Worm (Caenorhabditis elegans) whole organism, young adult: ENCODE measurements around the gene srr-6.

Source experiments
- C06A6.2 ChIP-seq: fragments of 200-800 bp; sonication (Bioruptor generic); conservative IDR thresholded peaks from 2 replicates; pipeline ENCODE4 v1.3.6; 2022; ENCODE audit warnings: missing genetic modification characterization, missing compliant biosample characterization
- C17E4.6 ChIP-seq: fragments of 200-800 bp; sonication (Bioruptor generic); IDR thresholded peaks from 2 replicates; pipeline ENCODE4 v1.3.6; 2022; ENCODE audit warnings: missing genetic modification reagents, missing genetic modification characterization, missing compliant biosample characterization
- F10E7.11 ChIP-seq: sonication (generic microtip); optimal IDR thresholded peaks from 2 replicates; lab custom pipeline; 2017; ENCODE audit warnings: mild to moderate bottlenecking, missing genetic modification characterization, moderate library complexity, missing compliant biosample characterization
- F39B2.1 ChIP-seq: fragments of 200-800 bp; sonication (Bioruptor generic); IDR thresholded peaks from 2 replicates; pipeline ENCODE4 v1.3.6; 2022; ENCODE audit warnings: missing genetic modification reagents, missing genetic modification characterization, missing compliant biosample characterization
- F52B5.7 ChIP-seq: sonication (generic microtip); optimal IDR thresholded peaks from 2 replicates; lab custom pipeline; 2016; ENCODE audit warnings: mild to moderate bottlenecking, missing genetic modification characterization, missing compliant biosample characterization
- F55B11.4 ChIP-seq: sonication (generic microtip); optimal IDR thresholded peaks from 2 replicates; lab custom pipeline; 2016; ENCODE audit warnings: missing compliant biosample characterization, missing genetic modification characterization, borderline replicate concordance; ENCODE audit not compliant: insufficient read depth
- K11D2.4 ChIP-seq: fragments of 200-800 bp; sonication (Bioruptor generic); IDR thresholded peaks from 2 replicates; pipeline ENCODE4 v1.3.6; 2022; ENCODE audit warnings: missing genetic modification reagents, missing genetic modification characterization, missing compliant biosample characterization
- T26A5.8 ChIP-seq: sonication (generic microtip); optimal IDR thresholded peaks from 2 replicates; lab custom pipeline; 2016; ENCODE audit warnings: missing genetic modification characterization, missing compliant biosample characterization
- Y56A3A.18 ChIP-seq: fragments of 200-800 bp; sonication (Bioruptor generic); IDR thresholded peaks from 2 replicates; pipeline ENCODE4 v1.3.6; 2022; ENCODE audit warnings: missing genetic modification reagents, missing genetic modification characterization, missing compliant biosample characterization
- Y67H2A.10 ChIP-seq: fragments of 200-800 bp; sonication (Bioruptor generic); conservative IDR thresholded peaks from 2 replicates; pipeline ENCODE4 v1.3.6; 2022; ENCODE audit warnings: missing genetic modification reagents, missing genetic modification characterization, missing compliant biosample characterization
- Y79H2A.3 ChIP-seq: fragments of 200-800 bp; sonication (Bioruptor generic); conservative IDR thresholded peaks from 2 replicates; pipeline ENCODE4 v1.3.6; 2022; ENCODE audit warnings: missing genetic modification reagents, missing genetic modification characterization, missing compliant biosample characterization
- ceh-27 ChIP-seq: fragments of 200-800 bp; sonication (Bioruptor generic); optimal IDR thresholded peaks from 2 replicates; lab custom pipeline; 2018; ENCODE audit warnings: mild to moderate bottlenecking, missing genetic modification characterization, moderate library complexity, missing compliant biosample characterization
- ceh-58 ChIP-seq: fragments of 200-800 bp; sonication (Bioruptor generic); IDR thresholded peaks from 2 replicates; pipeline ENCODE4 v1.3.6; 2022; ENCODE audit warnings: missing genetic modification characterization, missing compliant biosample characterization
- dox-1 ChIP-seq: fragments of 200-800 bp; sonication (Bioruptor generic); IDR thresholded peaks from 2 replicates; pipeline ENCODE4 v1.3.6; 2022; ENCODE audit warnings: missing genetic modification reagents, missing genetic modification characterization, missing compliant biosample characterization
- dpff-1 ChIP-seq: sonication (generic microtip); optimal IDR thresholded peaks from 2 replicates; lab custom pipeline; 2017; ENCODE audit warnings: mild to moderate bottlenecking, missing genetic modification characterization, missing compliant biosample characterization
- ekl-4 ChIP-seq: fragments of 200-800 bp; sonication (Bioruptor generic); IDR thresholded peaks from 2 replicates; pipeline ENCODE4 v1.3.6; 2022; ENCODE audit warnings: missing genetic modification reagents, missing genetic modification characterization, missing compliant biosample characterization
- fkh-3 ChIP-seq: sonication (generic microtip); optimal IDR thresholded peaks from 2 replicates; lab custom pipeline; 2016; ENCODE audit warnings: mild to moderate bottlenecking, missing genetic modification characterization, missing compliant biosample characterization
- lag-1 ChIP-seq: fragments of 200-800 bp; sonication (Bioruptor generic); IDR thresholded peaks from 2 replicates; pipeline ENCODE4 v1.3.6; 2022; ENCODE audit warnings: missing genetic modification reagents, missing genetic modification characterization, missing compliant biosample characterization
- lin-26 ChIP-seq: fragments of 200-800 bp; sonication (Bioruptor generic); IDR thresholded peaks from 2 replicates; pipeline ENCODE4 v1.3.6; 2022; ENCODE audit warnings: missing genetic modification reagents, missing genetic modification characterization, missing compliant biosample characterization
- lsy-27 ChIP-seq: sonication (generic microtip); optimal IDR thresholded peaks from 2 replicates; lab custom pipeline; 2017; ENCODE audit warnings: missing genetic modification characterization, mild to moderate bottlenecking, missing compliant biosample characterization, antibody characterized with exemption, missing genotype, borderline replicate concordance; ENCODE audit not compliant: insufficient read depth
- madf-10 ChIP-seq: sonication (generic microtip); optimal IDR thresholded peaks from 2 replicates; lab custom pipeline; 2016; ENCODE audit warnings: mild to moderate bottlenecking, missing genetic modification characterization, missing compliant biosample characterization
- madf-3 ChIP-seq: fragments of 200-800 bp; sonication (Bioruptor generic); IDR thresholded peaks from 2 replicates; pipeline ENCODE4 v1.3.6; 2022; ENCODE audit warnings: missing genetic modification reagents, missing genetic modification characterization, missing compliant biosample characterization
- nfya-1 ChIP-seq: sonication (generic microtip); optimal IDR thresholded peaks from 2 replicates; lab custom pipeline; 2017; ENCODE audit warnings: antibody characterized with exemption, missing compliant biosample characterization, missing genetic modification characterization, borderline replicate concordance; ENCODE audit not compliant: insufficient read depth
- nfyb-1 ChIP-seq: fragments of 200-800 bp; sonication (Bioruptor generic); IDR thresholded peaks from 2 replicates; pipeline ENCODE4 v1.3.6; 2022; ENCODE audit warnings: missing genetic modification reagents, missing genetic modification characterization, missing compliant biosample characterization
- nhr-90 ChIP-seq: sonication (generic microtip); optimal IDR thresholded peaks from 2 replicates; lab custom pipeline; 2016; ENCODE audit warnings: missing genotype, mild to moderate bottlenecking, missing genetic modification characterization, missing compliant biosample characterization
- pha-4 ChIP-seq: fragments of 150-350 bp; sonication (generic microtip); optimal IDR thresholded peaks from 2 replicates; lab custom pipeline; 2014; ENCODE audit warnings: missing biosample characterization, missing genetic modification reagents, missing genetic modification characterization
- rcor-1 ChIP-seq: fragments of 200-800 bp; sonication (Bioruptor generic); IDR thresholded peaks from 2 replicates; pipeline ENCODE4 v1.3.6; 2022; ENCODE audit warnings: missing genetic modification reagents, missing genetic modification characterization, missing compliant biosample characterization
- sea-2 ChIP-seq: fragments of 200-800 bp; sonication (Bioruptor generic); IDR thresholded peaks from 2 replicates; pipeline ENCODE4 v1.3.6; 2022; ENCODE audit warnings: missing genetic modification characterization, missing compliant biosample characterization
- snpc-1.1 ChIP-seq: sonication (generic microtip); optimal IDR thresholded peaks from 2 replicates; lab custom pipeline; 2017; ENCODE audit warnings: missing genetic modification characterization, mild to moderate bottlenecking, missing compliant biosample characterization, antibody characterized with exemption, moderate library complexity, missing genotype, missing genetic modification reagents; ENCODE audit not compliant: insufficient read depth
- snpc-4 ChIP-seq, 5 experiments: fragments of 150-350 bp in 1 of 5; sonication (generic microtip) in 4 of 5; optimal IDR thresholded peaks; 2 replicates each; lab custom pipeline; 2014 to 2018; ENCODE audit warnings: missing genetic modification characterization in 5 of 5, missing biosample characterization in 3 of 5, antibody characterized with exemption in 2 of 5, mild to moderate bottlenecking in 2 of 5, missing compliant biosample characterization in 2 of 5, missing genotype in 2 of 5, moderate library complexity in 2 of 5, missing genetic modification reagents in 1 of 5
- tbx-9 ChIP-seq: sonication (generic microtip); optimal IDR thresholded peaks from 2 replicates; lab custom pipeline; 2016; ENCODE audit warnings: borderline replicate concordance, missing genetic modification characterization, inconsistent platforms, missing compliant biosample characterization
- tlf-1 ChIP-seq: fragments of 200-800 bp; sonication (Bioruptor generic); optimal IDR thresholded peaks from 2 replicates; lab custom pipeline; 2018; ENCODE audit warnings: mild to moderate bottlenecking, missing genetic modification characterization, missing compliant biosample characterization
- xnd-1 ChIP-seq: sonication (generic microtip); optimal IDR thresholded peaks from 2 replicates; lab custom pipeline; 2016; ENCODE audit warnings: missing genotype, missing genetic modification reagents, missing genetic modification characterization, missing compliant biosample characterization
- ztf-18 ChIP-seq: sonication (generic microtip); optimal IDR thresholded peaks from 2 replicates; lab custom pipeline; 2016; ENCODE audit warnings: missing genotype, mild to moderate bottlenecking, missing genetic modification characterization, missing compliant biosample characterization
- ztf-26 ChIP-seq: sonication (generic microtip); optimal IDR thresholded peaks from 2 replicates; lab custom pipeline; 2017; ENCODE audit warnings: missing genetic modification characterization, missing compliant biosample characterization
- ztf-6 ChIP-seq: fragments of 200-800 bp; sonication (Bioruptor generic); IDR thresholded peaks from 2 replicates; pipeline ENCODE4 v1.3.6; 2022; ENCODE audit warnings: missing genetic modification reagents, missing genetic modification characterization, missing compliant biosample characterization

Gene srr-6

ce11 chrV:5032176-5032575 is 19.6 kb downstream of the srr-6 start (continued):
- TF ChIP-seq Y79H2A.3 (GFP tag; lab: Robert Waterston, UW), result no peak

ce11 chrV:5033099-5033498 is 20.5 kb downstream of the srr-6 start, which contains the start of gene K11D12.13:
K11D12.13 (plus strand) TSS chrV:5033399.
- no peak for TF ChIP-seq C17E4.6
- no peak for TF ChIP-seq ztf-6 (GFP tag; lab: Robert Waterston, UW)
- no peak for TF ChIP-seq F39B2.1 (GFP tag; lab: Robert Waterston, UW)

- TF ChIP-seq K11D2.4 (GFP tag; lab: Robert Waterston, UW) (no peak), lag-1 (GFP tag; lab: Robert Waterston, UW) (no peak), Y56A3A.18 (GFP tag; lab: Robert Waterston, UW) (no peak), snpc-4 (GFP tag; optimal IDR thresholded peaks at IDR 0.05; lab: Kevin White, UChicago) (no peak), snpc-4 (tag; optimal IDR thresholded peaks at IDR 0.05; lab: Kevin White, UChicago) (no peak), F10E7.11 (no peak), nfyb-1 (GFP tag; lab: Robert Waterston, UW) (no peak), xnd-1 (tag; lab: Kevin White, UChicago) (no peak), lin-26 (no peak), tbx-9 (tag; lab: Kevin White, UChicago) (no peak), fkh-3 (tag; lab: Kevin White, UChicago) (no peak), ekl-4 (GFP tag; lab: Robert Waterston, UW) (no peak), snpc-1.1 (no peak), F52B5.7 (no peak), tlf-1 (GFP tag; lab: Kevin White, UChicago) (no peak), Y67H2A.10 (GFP tag; lab: Robert Waterston, UW) (no peak), ceh-58 (GFP tag; lab: Robert Waterston, UW) (no peak), madf-3 (GFP tag; lab: Robert Waterston, UW) (no peak)
Observed at ce11 chrV:5035058-5035457, 22.5 kb downstream of the srr-6 start, which contains the start of gene K11D12.6. K11D12.6 (minus strand) TSS chrV:5035158.

ce11 chrV:5036364-5036763 is 23.8 kb downstream of the srr-6 start, which contains the start of gene K11D12.7:
K11D12.7 (minus strand) TSS chrV:5036464.
- no peak for TF ChIP-seq T26A5.8 (tag; lab: Kevin White, UChicago)
- TF ChIP-seq F55B11.4 (tag; lab: Kevin White, UChicago), result no peak

- no peak for TF ChIP-seq dox-1 (GFP tag; lab: Robert Waterston, UW)
- no peak for TF ChIP-seq ztf-26 (tag; lab: Kevin White, UChicago)
- no peak for TF ChIP-seq ceh-27
- no peak for TF ChIP-seq pha-4 (tag; lab: Kevin White, UChicago)
- TF ChIP-seq dpff-1 (tag; lab: Kevin White, UChicago), result no peak
- TF ChIP-seq rcor-1 (GFP tag; lab: Robert Waterston, UW), result no peak
- TF ChIP-seq madf-10 (tag; lab: Kevin White, UChicago), result no peak
- TF ChIP-seq nhr-90 (tag; lab: Kevin White, UChicago), result no peak
- TF ChIP-seq K11D2.4 (GFP tag; lab: Robert Waterston, UW), result no peak
- no peak for TF ChIP-seq Y56A3A.18 (GFP tag; lab: Robert Waterston, UW)
- TF ChIP-seq sea-2 (GFP tag; lab: Robert Waterston, UW), result no peak
- no peak for TF ChIP-seq ztf-18 (tag; lab: Kevin White, UChicago)
- TF ChIP-seq nfya-1, result no peak
- no peak for TF ChIP-seq lsy-27
- TF ChIP-seq C06A6.2 (GFP tag; lab: Robert Waterston, UW), result no peak
Observed at ce11 chrV:5038449-5038848, 25.8 kb downstream of the srr-6 start.
